Worm (Caenorhabditis elegans) whole organism, L4 larva: ENCODE results near the gene T22D1.3.
A peak's percentile ranks its signal among the peaks of the same experiment; 100 is the strongest.

Experiments
- R02D3.7 ChIP-seq: fragments of 150-350 bp; sonication (generic microtip); optimal IDR thresholded peaks from 3 replicates; lab custom pipeline; 2014; ENCODE audit warnings: missing biosample characterization, missing genetic modification characterization
- T20F7.1 ChIP-seq: fragments of 200-800 bp; sonication (Bioruptor generic); optimal IDR thresholded peaks from 2 replicates; lab custom pipeline; 2018; ENCODE audit warnings: mild to moderate bottlenecking, missing genetic modification characterization, missing compliant biosample characterization
- ZK546.5 ChIP-seq, 2 experiments: sonication (generic microtip); optimal IDR thresholded peaks; 2 replicates each; lab custom pipeline; 2017; ENCODE audit warnings: missing biosample characterization in 2 of 2, missing genetic modification characterization in 2 of 2
- aha-1 ChIP-seq: fragments of 150-350 bp; peaks from one replicate; lab custom pipeline; 2014; ENCODE audit warnings: missing biosample characterization, missing genetic modification characterization
- arid-1 ChIP-seq: fragments of 200-800 bp; sonication (Bioruptor generic); conservative IDR thresholded peaks from 2 replicates; pipeline ENCODE4 v1.3.6; 2022; ENCODE audit warnings: missing genetic modification reagents, missing genetic modification characterization, missing compliant biosample characterization
- ceh-20 ChIP-seq: fragments of 200-800 bp; sonication (Bioruptor generic); IDR thresholded peaks from 2 replicates; pipeline ENCODE4 v1.3.6; 2022; ENCODE audit warnings: missing genetic modification reagents, missing genetic modification characterization, missing compliant biosample characterization
- ceh-28 ChIP-seq: fragments of 150-350 bp; optimal IDR thresholded peaks from 2 replicates; lab custom pipeline; 2014; ENCODE audit warnings: missing biosample characterization, missing genetic modification reagents, missing genetic modification characterization
- ceh-32 ChIP-seq: sonication (generic microtip); optimal IDR thresholded peaks from 2 replicates; lab custom pipeline; 2016; ENCODE audit warnings: mild to moderate bottlenecking, missing genetic modification characterization, missing compliant biosample characterization; ENCODE audit not compliant: poor library complexity
- ceh-44 ChIP-seq: fragments of 200-800 bp; sonication (Bioruptor generic); IDR thresholded peaks from 2 replicates; pipeline ENCODE4 v1.3.6; 2022; ENCODE audit warnings: missing genetic modification reagents, missing genetic modification characterization, missing compliant biosample characterization
- ceh-82 ChIP-seq: sonication (generic microtip); optimal IDR thresholded peaks from 2 replicates; lab custom pipeline; 2017; ENCODE audit warnings: missing biosample characterization, missing genetic modification characterization
- ctbp-1 ChIP-seq: fragments of 200-800 bp; sonication (Bioruptor generic); IDR thresholded peaks from 2 replicates; pipeline ENCODE4 v1.3.6; 2022; ENCODE audit warnings: missing genetic modification reagents, missing genetic modification characterization, missing compliant biosample characterization
- daf-16 ChIP-seq, 3 experiments: sonication (generic microtip); optimal IDR thresholded peaks; 2 replicates each; lab custom pipeline; 2016 to 2017; ENCODE audit warnings: missing genetic modification characterization in 3 of 3, missing genetic modification reagents in 3 of 3, mild to moderate bottlenecking in 2 of 3, missing compliant biosample characterization in 2 of 3, missing biosample characterization in 1 of 3, moderate library complexity in 1 of 3
- dmd-6 ChIP-seq: fragments of 200-800 bp; sonication (Bioruptor generic); IDR thresholded peaks from 2 replicates; pipeline ENCODE4 v1.3.6; 2022; ENCODE audit warnings: missing genetic modification reagents, missing genetic modification characterization, missing compliant biosample characterization
- dmd-8 ChIP-seq: fragments of 200-800 bp; sonication (Bioruptor generic); IDR thresholded peaks from 2 replicates; pipeline ENCODE4 v1.3.6; 2022; ENCODE audit warnings: missing genetic modification characterization, missing compliant biosample characterization
- dmd-9 ChIP-seq: fragments of 200-800 bp; sonication (Bioruptor generic); IDR thresholded peaks from 2 replicates; pipeline ENCODE4 v1.3.6; 2022; ENCODE audit warnings: missing genetic modification reagents, missing genetic modification characterization, missing compliant biosample characterization
- duxl-1 ChIP-seq: sonication (generic microtip); optimal IDR thresholded peaks from 2 replicates; lab custom pipeline; 2016; ENCODE audit warnings: mild to moderate bottlenecking, missing genetic modification characterization, moderate library complexity, missing compliant biosample characterization; ENCODE audit not compliant: poor library complexity
- dve-1 ChIP-seq: sonication (generic microtip); optimal IDR thresholded peaks from 2 replicates; lab custom pipeline; 2017; ENCODE audit warnings: antibody characterized with exemption, mild to moderate bottlenecking, missing genetic modification characterization, missing compliant biosample characterization; ENCODE audit not compliant: insufficient read depth
- egl-27 ChIP-seq: sonication (generic microtip); optimal IDR thresholded peaks from 3 replicates; lab custom pipeline; 2017; ENCODE audit warnings: missing biosample characterization, missing genetic modification reagents, missing genetic modification characterization
- fkh-10 ChIP-seq: fragments of 150-350 bp; optimal IDR thresholded peaks from 2 replicates; lab custom pipeline; 2014; ENCODE audit warnings: missing biosample characterization, missing genetic modification reagents, missing genetic modification characterization
- fos-1 ChIP-seq: fragments of 150-350 bp; optimal IDR thresholded peaks from 2 replicates; lab custom pipeline; 2014; ENCODE audit warnings: missing biosample characterization, missing genetic modification characterization
- hif-1 ChIP-seq, 2 experiments: sonication (generic microtip); optimal IDR thresholded peaks; 2 replicates each; lab custom pipeline; 2016 to 2017; ENCODE audit warnings: missing compliant biosample characterization in 2 of 2, missing genetic modification characterization in 2 of 2, missing genetic modification reagents in 2 of 2, missing genotype in 2 of 2, mild to moderate bottlenecking in 1 of 2
- hlh-30 ChIP-seq: sonication (generic microtip); optimal IDR thresholded peaks from 2 replicates; lab custom pipeline; 2017; ENCODE audit warnings: antibody characterized with exemption, mild to moderate bottlenecking, missing genetic modification characterization, missing compliant biosample characterization; ENCODE audit not compliant: insufficient read depth
- hmg-1.1 ChIP-seq: fragments of 200-800 bp; sonication (Bioruptor generic); IDR thresholded peaks from 2 replicates; pipeline ENCODE4 v1.3.6; 2022; ENCODE audit warnings: missing genetic modification reagents, missing genetic modification characterization, missing compliant biosample characterization
- jun-1 ChIP-seq: fragments of 150-350 bp; optimal IDR thresholded peaks from 2 replicates; lab custom pipeline; 2014; ENCODE audit warnings: missing biosample characterization, missing genetic modification reagents, missing genetic modification characterization
- lin-1 ChIP-seq: fragments of 200-800 bp; sonication (Bioruptor generic); IDR thresholded peaks from 2 replicates; pipeline ENCODE4 v1.3.6; 2022; ENCODE audit warnings: missing genetic modification reagents, missing genetic modification characterization, missing compliant biosample characterization
- lin-15B ChIP-seq: fragments of 150-350 bp; sonication (generic microtip); optimal IDR thresholded peaks from 3 replicates; lab custom pipeline; 2014; ENCODE audit warnings: missing biosample characterization, missing genetic modification characterization
- lin-38 ChIP-seq: fragments of 200-800 bp; sonication (Bioruptor generic); IDR thresholded peaks from 2 replicates; pipeline ENCODE4 v1.3.6; 2022; ENCODE audit warnings: missing genetic modification reagents, missing genetic modification characterization, missing compliant biosample characterization
- lsy-2 ChIP-seq, 2 experiments: fragments of 150-350 bp in 1 of 2; sonication (generic microtip) in 1 of 2; optimal IDR thresholded peaks; 2 replicates each; lab custom pipeline; 2014 to 2017; ENCODE audit warnings: missing biosample characterization in 2 of 2, missing genetic modification characterization in 2 of 2
- mep-1 ChIP-seq: fragments of 150-350 bp; sonication (generic microtip); optimal IDR thresholded peaks from 3 replicates; lab custom pipeline; 2014; ENCODE audit warnings: missing biosample characterization, missing genetic modification characterization
- mes-2 ChIP-seq: sonication (generic microtip); optimal IDR thresholded peaks from 2 replicates; lab custom pipeline; 2016; ENCODE audit warnings: missing genotype, mild to moderate bottlenecking, missing genetic modification characterization, missing compliant biosample characterization; ENCODE audit not compliant: poor library complexity, severe bottlenecking
- nhr-10 ChIP-seq: fragments of 150-350 bp; optimal IDR thresholded peaks from 2 replicates; lab custom pipeline; 2014; ENCODE audit warnings: missing biosample characterization, missing genetic modification characterization
- nhr-11 ChIP-seq: fragments of 150-350 bp; optimal IDR thresholded peaks from 2 replicates; lab custom pipeline; 2014; ENCODE audit warnings: missing biosample characterization, missing genetic modification characterization
- nhr-111 ChIP-seq: fragments of 200-800 bp; sonication (Bioruptor generic); optimal IDR thresholded peaks from 2 replicates; lab custom pipeline; 2018; ENCODE audit warnings: mild to moderate bottlenecking, missing genetic modification characterization, missing compliant biosample characterization
- nhr-237 ChIP-seq: sonication (generic microtip); optimal IDR thresholded peaks from 2 replicates; lab custom pipeline; 2017; ENCODE audit warnings: missing biosample characterization, missing genetic modification characterization
- nhr-28 ChIP-seq: fragments of 150-350 bp; optimal IDR thresholded peaks from 2 replicates; lab custom pipeline; 2014; ENCODE audit warnings: missing biosample characterization, missing genetic modification characterization
- nhr-6 ChIP-seq: fragments of 150-350 bp; optimal IDR thresholded peaks from 2 replicates; lab custom pipeline; 2014; ENCODE audit warnings: missing biosample characterization, missing genetic modification characterization
- pha-4 ChIP-seq, 2 experiments: fragments of 150-350 bp in 1 of 2; fragments of 200-800 bp in 1 of 2; sonication (Bioruptor generic) in 1 of 2; IDR thresholded peaks in 1 of 2; optimal IDR thresholded peaks in 1 of 2; 2 replicates each; pipeline versions ENCODE4 v1.3.6 to Lab custom; 2014 to 2022; ENCODE audit warnings: missing genetic modification characterization in 2 of 2, missing genetic modification reagents in 2 of 2, missing biosample characterization in 1 of 2, missing compliant biosample characterization in 1 of 2
- pqm-1 ChIP-seq: sonication (generic microtip); optimal IDR thresholded peaks from 2 replicates; lab custom pipeline; 2017; ENCODE audit warnings: missing biosample characterization, missing genetic modification characterization
- rbr-2 ChIP-seq: sonication (generic microtip); optimal IDR thresholded peaks from 2 replicates; lab custom pipeline; 2016; ENCODE audit warnings: missing genotype, missing genetic modification characterization, missing compliant biosample characterization
- saeg-2 ChIP-seq: fragments of 200-800 bp; sonication (Bioruptor generic); IDR thresholded peaks from 2 replicates; pipeline ENCODE4 v1.3.6; 2022; ENCODE audit warnings: missing genetic modification reagents, missing genetic modification characterization, missing compliant biosample characterization
- set-16 ChIP-seq: fragments of 200-800 bp; sonication (Bioruptor generic); IDR thresholded peaks from 2 replicates; pipeline ENCODE4 v1.3.6; 2022; ENCODE audit warnings: missing genetic modification reagents, missing genetic modification characterization, missing compliant biosample characterization
- snpc-4 ChIP-seq: fragments of 150-350 bp; optimal IDR thresholded peaks from 2 replicates; lab custom pipeline; 2014; ENCODE audit warnings: missing biosample characterization, missing genetic modification characterization
- spr-1 ChIP-seq: sonication (generic microtip); optimal IDR thresholded peaks from 2 replicates; lab custom pipeline; 2016; ENCODE audit warnings: mild to moderate bottlenecking, missing genetic modification characterization, missing compliant biosample characterization
- tag-97 ChIP-seq: fragments of 200-800 bp; sonication (Bioruptor generic); IDR thresholded peaks from 2 replicates; pipeline ENCODE4 v1.3.6; 2022; ENCODE audit warnings: missing genetic modification characterization, missing compliant biosample characterization
- unc-130 ChIP-seq: sonication (generic microtip); optimal IDR thresholded peaks from 2 replicates; lab custom pipeline; 2016; ENCODE audit warnings: missing genetic modification reagents, missing genetic modification characterization, missing compliant biosample characterization
- zfp-2 ChIP-seq: sonication (generic microtip); optimal IDR thresholded peaks from 2 replicates; lab custom pipeline; 2016; ENCODE audit warnings: mild to moderate bottlenecking, missing genetic modification characterization, missing compliant biosample characterization
- ztf-7 ChIP-seq: fragments of 150-350 bp; optimal IDR thresholded peaks from 2 replicates; lab custom pipeline; 2014; ENCODE audit warnings: missing biosample characterization, missing genetic modification characterization

T22D1.3 gene

ce11 chrIV:6916831-6917230 is 3.5 kb downstream of the T22D1.3 start:
- 0 out of 2 replicates have a peak, but pooled peaks have one; percentile 24 for TF ChIP-seq lin-38 (GFP tag; lab: Robert Waterston, UW)
- TF ChIP-seq tag-97, result no peak
- TF ChIP-seq pqm-1 (tag; lab: Kevin White, UChicago), result no peak
- TF ChIP-seq ZK546.5 (tag; optimal IDR thresholded peaks at IDR 0.05; lab: Kevin White, UChicago), result no peak

- no peak for TF ChIP-seq set-16 (GFP tag; lab: Robert Waterston, UW)
- peak; percentile 71 for TF ChIP-seq duxl-1 (tag; lab: Kevin White, UChicago)
- no peak for TF ChIP-seq R02D3.7
- peak; percentile 38 for TF ChIP-seq spr-1 (tag; lab: Kevin White, UChicago)
- TF ChIP-seq T20F7.1 (GFP tag; lab: Kevin White, UChicago), result peak; percentile 83
- TF ChIP-seq ztf-7 (tag; lab: Kevin White, UChicago), result peak; percentile 55
- peak; percentile 85 for TF ChIP-seq rbr-2 (tag; lab: Kevin White, UChicago)
- TF ChIP-seq mes-2 (tag; lab: Kevin White, UChicago), result no peak
- TF ChIP-seq lin-1 (GFP tag; lab: Robert Waterston, UW), result no peak
- peak; percentile 81 for TF ChIP-seq nhr-6 (tag; lab: Kevin White, UChicago)
- peak; percentile 40 for TF ChIP-seq nhr-28 (tag; lab: Kevin White, UChicago)
- TF ChIP-seq nhr-10 (tag; lab: Kevin White, UChicago), result no peak
- TF ChIP-seq lin-38 (GFP tag; lab: Robert Waterston, UW), result peak; percentile 84
- peak; percentile 11 for TF ChIP-seq jun-1 (tag; lab: Kevin White, UChicago)
- TF ChIP-seq zfp-2 (tag; lab: Kevin White, UChicago), result peak; percentile 21
- TF ChIP-seq daf-16 (GFP tag; optimal IDR thresholded peaks at IDR 0.05; lab: Kevin White, UChicago), result peak in 1 of 2 experiments; percentile 14
- TF ChIP-seq daf-16 (tag; optimal IDR thresholded peaks at IDR 0.05; lab: Kevin White, UChicago), result peak; percentile 48
- no peak for TF ChIP-seq ceh-28 (tag; lab: Kevin White, UChicago)
- TF ChIP-seq arid-1 (GFP tag; lab: Robert Waterston, UW), result peak; percentile 52; the same call in 1 of the 2 replicates
- TF ChIP-seq saeg-2 (GFP tag; lab: Robert Waterston, UW), result no peak
- no peak for TF ChIP-seq ceh-20
- peak; percentile 97 for TF ChIP-seq aha-1 (tag; lab: Kevin White, UChicago)
- peak; percentile 46 for TF ChIP-seq fkh-10 (GFP tag; lab: Kevin White, UChicago)
- TF ChIP-seq ceh-82 (tag; lab: Kevin White, UChicago), result no peak
- TF ChIP-seq pha-4 (GFP tag; IDR thresholded peaks at IDR 0.05; lab: Robert Waterston, UW), result no peak
- TF ChIP-seq pha-4 (tag; optimal IDR thresholded peaks at IDR 0.05; lab: Kevin White, UChicago), result peak; percentile 60
- TF ChIP-seq nhr-237 (tag; lab: Kevin White, UChicago), result no peak
- TF ChIP-seq hmg-1.1, result peak; percentile 61
- TF ChIP-seq fos-1, result no peak
- TF ChIP-seq lin-15B (tag; lab: Kevin White, UChicago), result peak; percentile 32
- TF ChIP-seq dmd-9, result 0 out of 2 replicates have a peak, but pooled peaks have one; percentile 11
- no peak for TF ChIP-seq ceh-44
- no peak for TF ChIP-seq nhr-111
- peak in 1 of 2 experiments; percentile 60 for TF ChIP-seq hif-1 (tag; optimal IDR thresholded peaks at IDR 0.05; lab: Kevin White, UChicago)
- TF ChIP-seq ctbp-1 (GFP tag; lab: Robert Waterston, UW), result peak; percentile 57; the same call in 1 of the 2 replicates
- TF ChIP-seq unc-130 (GFP tag; lab: Kevin White, UChicago), result peak; percentile 3
- TF ChIP-seq ceh-32 (tag; lab: Kevin White, UChicago), result peak; percentile 23
- TF ChIP-seq nhr-11 (tag; lab: Kevin White, UChicago), result peak; percentile 70
- peak; percentile 70 for TF ChIP-seq dmd-6
- no peak for TF ChIP-seq snpc-4 (tag; lab: Kevin White, UChicago)
- TF ChIP-seq egl-27 (tag; lab: Kevin White, UChicago), result no peak
- no peak for TF ChIP-seq dmd-8 (GFP tag; lab: Robert Waterston, UW)
- peak; percentile 91 for TF ChIP-seq mep-1
- peak; percentile 92 for TF ChIP-seq hlh-30
- TF ChIP-seq dve-1 (tag; lab: Kevin White, UChicago), result peak; percentile 88
- peak; percentile 6 to 93 for TF ChIP-seq lsy-2 (tag; optimal IDR thresholded peaks at IDR 0.05; lab: Kevin White, UChicago)
Observed at ce11 chrIV:6919318-6919717, 6.0 kb downstream of the T22D1.3 start, which contains the start of gene ruvb-2. TSS of gene ruvb-2 (minus strand) at chrIV:6919406.
